Fruit fly (Drosophila melanogaster) whole organism, pupa: Measurements from ENCODE around the gene CG32483.
A peak's percentile ranks its signal among the peaks of the same experiment; 100 is the strongest.

Experiments used
- CG10348 ChIP-seq: fragments of 200-800 bp; sonication (Bioruptor generic); IDR thresholded peaks from 2 replicates; pipeline ENCODE4 v1.3.6; 2022; ENCODE audit warnings: missing biosample characterization, missing genetic modification characterization
- CG12605 ChIP-seq: fragments of 200-800 bp; sonication (Bioruptor generic); IDR thresholded peaks from 2 replicates; pipeline ENCODE4 v1.3.6; 2022; ENCODE audit warnings: missing biosample characterization, missing genetic modification characterization
- CG13204 ChIP-seq: fragments of 200-800 bp; sonication (Bioruptor generic); optimal IDR thresholded peaks from 2 replicates; lab custom pipeline; 2018; ENCODE audit warnings: missing biosample characterization, mild to moderate bottlenecking, missing genetic modification characterization, moderate library complexity
- CG14655 ChIP-seq: fragments of 200-800 bp; sonication (Bioruptor generic); optimal IDR thresholded peaks from 3 replicates; lab custom pipeline; 2017; ENCODE audit warnings: mild to moderate bottlenecking, missing biosample characterization, missing genetic modification reagents, missing genetic modification characterization
- CG15710 ChIP-seq: fragments of 200-800 bp; sonication (Bioruptor generic); optimal IDR thresholded peaks from 2 replicates; lab custom pipeline; 2018; ENCODE audit warnings: missing biosample characterization, mild to moderate bottlenecking, missing genetic modification characterization, moderate library complexity
- CG17806 ChIP-seq: fragments of 200-800 bp; sonication (Bioruptor generic); optimal IDR thresholded peaks from 2 replicates; lab custom pipeline; 2018; ENCODE audit warnings: missing biosample characterization, mild to moderate bottlenecking, missing genetic modification characterization, moderate library complexity
- CG32121 ChIP-seq: fragments of 200-800 bp; sonication (Bioruptor generic); IDR thresholded peaks from 2 replicates; pipeline ENCODE4 v1.3.6; 2022; ENCODE audit warnings: missing biosample characterization, missing genetic modification characterization
- CG34367 ChIP-seq: fragments of 200-800 bp; sonication (Bioruptor generic); optimal IDR thresholded peaks from 2 replicates; lab custom pipeline; 2018; ENCODE audit warnings: missing biosample characterization, mild to moderate bottlenecking, missing genetic modification characterization
- CG4496 ChIP-seq: fragments of 200-800 bp; sonication (Bioruptor generic); IDR thresholded peaks from 3 replicates; pipeline ENCODE4 v1.3.6; 2022; ENCODE audit warnings: missing biosample characterization, missing genetic modification characterization
- CG8159 ChIP-seq: fragments of 200-800 bp; sonication (Bioruptor generic); optimal IDR thresholded peaks from 3 replicates; lab custom pipeline; 2018; ENCODE audit warnings: missing biosample characterization, mild to moderate bottlenecking, missing genetic modification characterization, moderate library complexity
- CG8301 ChIP-seq: fragments of 200-800 bp; sonication (Bioruptor generic); optimal IDR thresholded peaks from 2 replicates; lab custom pipeline; 2018; ENCODE audit warnings: missing biosample characterization, mild to moderate bottlenecking, missing genetic modification characterization
- CG9948 ChIP-seq: fragments of 200-800 bp; sonication (Bioruptor generic); optimal IDR thresholded peaks from 2 replicates; lab custom pipeline; 2018; ENCODE audit warnings: missing biosample characterization, mild to moderate bottlenecking, missing genetic modification characterization, moderate library complexity
- D1 ChIP-seq: fragments of 200-800 bp; sonication (Bioruptor generic); optimal IDR thresholded peaks from 2 replicates; lab custom pipeline; 2018; ENCODE audit warnings: missing biosample characterization, mild to moderate bottlenecking, missing genetic modification characterization, moderate library complexity
- EcR ChIP-seq: fragments of 200-800 bp; sonication (Bioruptor generic); optimal IDR thresholded peaks from 3 replicates; lab custom pipeline; 2019; ENCODE audit warnings: missing biosample characterization, missing genetic modification characterization, mild to moderate bottlenecking, moderate library complexity, missing genetic modification reagents
- Ets98B ChIP-seq: fragments of 200-800 bp; sonication (Bioruptor generic); IDR thresholded peaks from 2 replicates; pipeline ENCODE4 v1.3.6; 2022; ENCODE audit warnings: missing biosample characterization, missing genetic modification characterization
- Pif1A ChIP-seq: fragments of 200-800 bp; sonication (Bioruptor generic); optimal IDR thresholded peaks from 3 replicates; lab custom pipeline; 2016; ENCODE audit warnings: missing biosample characterization, missing genetic modification characterization
- Pif1B ChIP-seq: fragments of 200-800 bp; sonication (Bioruptor generic); optimal IDR thresholded peaks from 3 replicates; lab custom pipeline; 2016; ENCODE audit warnings: missing biosample characterization, missing genetic modification characterization
- Snoo ChIP-seq: fragments of 200-800 bp; sonication (Bioruptor generic); optimal IDR thresholded peaks from 3 replicates; lab custom pipeline; 2017; ENCODE audit warnings: missing biosample characterization, mild to moderate bottlenecking, missing genetic modification characterization, inconsistent platforms
- fd96Ca ChIP-seq: fragments of 200-800 bp; sonication (Bioruptor generic); IDR thresholded peaks from 3 replicates; pipeline ENCODE4 v1.3.6; 2022; ENCODE audit warnings: missing biosample characterization, missing genetic modification characterization
- gl ChIP-seq: fragments of 200-800 bp; sonication (Bioruptor generic); optimal IDR thresholded peaks from 2 replicates; lab custom pipeline; 2018; ENCODE audit warnings: missing biosample characterization, mild to moderate bottlenecking, missing genetic modification characterization
- rn ChIP-seq: fragments of 200-800 bp; sonication (Bioruptor generic); IDR thresholded peaks from 2 replicates; pipeline ENCODE4 v1.3.6; 2022; ENCODE audit warnings: missing biosample characterization, missing genetic modification characterization

The CG32483 gene

DNA sequence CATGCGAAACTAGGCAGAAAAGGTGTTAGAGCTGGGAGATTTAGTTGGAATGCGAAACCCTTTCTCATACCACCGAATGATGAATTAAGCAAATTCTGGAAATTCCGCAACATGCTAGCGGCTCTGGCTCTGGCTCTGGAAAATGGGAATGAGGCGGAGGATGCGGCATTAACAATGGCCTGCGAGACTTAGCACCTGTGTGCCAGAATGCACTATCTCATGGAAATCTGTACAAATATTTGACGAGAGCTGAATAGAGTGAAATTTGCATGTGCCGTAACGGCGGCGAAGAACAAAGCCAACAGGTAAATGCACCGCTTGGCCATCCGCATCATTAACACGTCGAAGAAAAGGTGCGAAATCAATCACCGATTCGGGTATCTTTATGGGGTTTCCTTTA, 45.4 kb upstream of the CG32483 start:
- TF ChIP-seq CG14655 (GFP tag; lab: Kevin White, UChicago) (no peak), CG4496 (GFP tag; lab: Robert Waterston, UW) (no peak)
- TF ChIP-seq, all 21 proteins: peak for 0

DNA sequence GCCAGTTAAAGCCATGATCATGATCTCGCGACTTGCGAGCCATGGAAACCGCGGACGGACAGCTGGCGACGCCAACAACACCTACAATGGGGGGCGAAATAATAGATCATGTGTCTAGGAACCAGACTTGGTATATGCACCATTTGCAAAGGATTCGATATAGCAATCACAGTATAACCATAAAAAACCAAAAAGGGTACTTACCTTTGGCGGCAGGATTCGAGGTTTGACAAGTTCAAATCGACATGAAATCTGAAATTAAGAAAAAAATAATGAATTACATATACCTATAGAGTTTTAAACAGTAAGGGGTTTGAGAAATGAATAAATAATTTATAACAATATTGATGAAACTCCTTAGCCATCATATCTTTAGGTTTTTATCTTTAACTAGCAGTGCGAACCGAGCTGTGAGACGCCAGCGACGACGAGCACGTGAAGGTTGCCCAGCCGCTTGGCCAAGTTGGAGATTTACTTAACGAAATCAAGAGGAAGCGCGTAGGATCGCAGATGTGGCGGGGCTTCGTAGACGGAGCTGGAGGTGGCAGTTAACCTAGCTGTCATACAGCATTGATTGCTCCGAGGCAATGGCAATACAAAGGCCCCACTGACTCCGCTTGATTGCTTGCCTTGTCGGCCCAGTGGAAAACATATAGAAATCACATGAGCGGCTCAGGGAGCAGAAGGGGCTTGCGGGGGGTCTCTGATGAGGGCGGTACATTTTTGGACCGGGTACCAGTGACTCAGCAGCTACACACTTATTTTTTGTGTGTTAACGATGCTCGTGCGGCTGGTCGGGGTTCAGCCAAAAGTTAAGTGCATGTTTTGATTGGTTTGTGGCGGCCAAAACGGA, 44.2 kb upstream of the CG32483 start:
- TF ChIP-seq rn (no peak), CG32121 (GFP tag; lab: Robert Waterston, UW) (no peak), CG8301 (peak; percentile 72), EcR (peak; percentile 76), CG14655 (GFP tag; lab: Kevin White, UChicago) (peak; percentile 87), CG15710 (tag; lab: Kevin White, UChicago) (peak; percentile 89), CG12605 (peak; percentile 36; the same call in 1 of the 2 replicates), Ets98B (no peak), CG34367 (tag; lab: Kevin White, UChicago) (peak; percentile 77), gl (tag; lab: Kevin White, UChicago) (peak; percentile 23), Snoo (tag; lab: Kevin White, UChicago) (no peak), CG9948 (tag; lab: Kevin White, UChicago) (peak; percentile 72), CG4496 (GFP tag; lab: Robert Waterston, UW) (peak; percentile 24; the same call in 1 of the 3 replicates), CG17806 (tag; lab: Kevin White, UChicago) (peak; percentile 63), CG8159 (tag; lab: Kevin White, UChicago) (peak; percentile 85), CG13204 (peak; percentile 40), Pif1B (GFP tag; lab: Kevin White, UChicago) (peak; percentile 66), D1 (tag; lab: Kevin White, UChicago) (peak; percentile 19), Pif1A (GFP tag; lab: Kevin White, UChicago) (peak; percentile 54), CG10348 (GFP tag; lab: Robert Waterston, UW) (0 out of 2 replicates have a peak, but pooled peaks have one; percentile 5), fd96Ca (GFP tag; lab: Robert Waterston, UW) (no peak; the same call in 2 of the 3 replicates)
- TF ChIP-seq, all 21 proteins: peak for 16

DNA sequence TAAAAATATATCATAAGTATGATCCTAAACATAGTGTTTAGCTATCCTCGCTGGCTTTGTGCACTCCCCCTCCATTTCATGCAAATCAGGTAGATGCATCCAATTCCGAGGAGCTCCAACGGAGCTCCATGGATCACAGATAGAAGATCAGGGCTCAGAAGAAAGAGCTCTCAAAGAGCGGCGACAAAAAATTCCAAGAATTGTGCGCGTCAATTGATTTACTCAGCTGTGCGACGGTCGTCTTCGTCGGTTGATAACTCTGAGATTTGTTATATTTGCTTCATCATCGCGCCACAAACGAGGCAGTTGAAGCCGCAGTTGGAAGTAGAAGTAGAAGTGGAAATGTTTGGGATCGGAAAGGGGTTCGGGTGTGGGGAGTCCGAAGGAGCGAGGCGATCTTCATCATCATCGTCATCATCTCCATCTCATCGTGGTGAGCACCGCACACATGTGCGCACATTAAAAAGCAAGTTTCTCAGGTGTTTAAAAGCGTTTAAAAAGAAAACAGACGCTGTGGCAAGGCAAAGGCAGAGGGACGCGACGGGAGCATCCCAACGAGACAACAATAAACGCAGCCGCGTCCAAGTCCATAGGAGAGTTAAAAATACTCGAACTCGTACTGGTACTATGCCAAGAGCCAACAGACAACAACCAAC, 43.4 kb upstream of the CG32483 start:
- TF ChIP-seq gl (tag; lab: Kevin White, UChicago) (no peak), CG9948 (tag; lab: Kevin White, UChicago) (no peak), CG12605 (no peak), Ets98B (no peak), EcR (peak; percentile 83)

DNA sequence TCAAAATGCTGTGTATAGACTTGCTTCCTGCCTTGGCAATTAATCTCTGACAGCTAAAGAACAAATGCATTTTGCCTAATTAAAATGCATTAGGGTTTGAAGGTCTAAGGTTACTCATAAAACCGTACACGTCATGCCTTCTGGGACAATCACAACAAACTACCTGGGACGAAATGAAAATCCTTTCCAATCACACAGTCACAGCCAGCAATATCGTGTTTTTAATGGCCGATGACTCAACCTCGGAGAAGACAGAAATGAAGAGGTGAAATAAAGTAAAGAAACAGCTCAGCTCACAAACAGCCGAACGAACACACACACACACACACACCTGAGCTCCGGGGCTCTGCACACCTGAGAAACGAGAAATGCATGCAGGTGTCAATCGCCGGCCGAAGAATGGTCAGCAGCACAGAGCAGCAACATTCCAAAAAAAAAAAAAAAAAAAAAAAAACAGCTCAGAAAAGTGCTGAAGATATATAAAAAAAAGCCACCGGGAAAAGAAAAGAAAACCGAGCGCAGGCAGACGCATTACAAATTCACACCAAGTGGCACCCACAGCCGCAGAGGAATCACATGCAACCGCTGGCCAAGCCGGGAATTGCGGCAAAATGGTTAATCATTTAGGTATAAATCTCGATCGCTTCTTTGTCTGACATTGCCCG, 42.5 kb upstream of the CG32483 start:
- 0 out of 3 replicates have a peak, but pooled peaks have one; percentile 21 for TF ChIP-seq CG4496 (GFP tag; lab: Robert Waterston, UW)
- no peak for TF ChIP-seq CG13204
- no peak for TF ChIP-seq Pif1B (GFP tag; lab: Kevin White, UChicago)
- TF ChIP-seq CG15710 (tag; lab: Kevin White, UChicago) = no peak
- TF ChIP-seq CG12605 = peak; percentile 35; the same call in 1 of the 2 replicates
- TF ChIP-seq EcR = peak; percentile 42

DNA sequence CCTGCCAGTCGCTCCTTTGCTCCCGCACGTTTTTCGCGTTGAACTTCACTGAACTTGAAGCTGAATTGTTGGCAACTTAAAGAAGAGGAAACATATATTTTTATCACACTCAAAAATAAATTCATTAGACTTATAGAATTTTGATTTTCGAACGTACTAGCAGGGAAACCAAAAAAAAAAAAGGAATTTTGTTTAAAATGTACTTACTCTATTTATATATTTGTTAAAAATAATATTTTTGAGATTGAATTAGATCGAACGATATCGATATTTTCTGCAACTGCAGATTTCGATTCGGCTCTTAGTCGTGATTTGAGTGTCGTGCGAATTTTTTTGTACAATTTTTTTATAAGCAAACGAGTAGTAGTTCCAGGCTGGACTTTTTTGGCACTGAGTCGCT, 41.6 kb upstream of the CG32483 start:
- peak; percentile 50 for TF ChIP-seq CG8159 (tag; lab: Kevin White, UChicago)
- no peak for TF ChIP-seq Ets98B
- peak; percentile 23 for TF ChIP-seq Snoo (tag; lab: Kevin White, UChicago)
- TF ChIP-seq CG17806 (tag; lab: Kevin White, UChicago) = peak; percentile 16
- TF ChIP-seq CG8301 = no peak

DNA sequence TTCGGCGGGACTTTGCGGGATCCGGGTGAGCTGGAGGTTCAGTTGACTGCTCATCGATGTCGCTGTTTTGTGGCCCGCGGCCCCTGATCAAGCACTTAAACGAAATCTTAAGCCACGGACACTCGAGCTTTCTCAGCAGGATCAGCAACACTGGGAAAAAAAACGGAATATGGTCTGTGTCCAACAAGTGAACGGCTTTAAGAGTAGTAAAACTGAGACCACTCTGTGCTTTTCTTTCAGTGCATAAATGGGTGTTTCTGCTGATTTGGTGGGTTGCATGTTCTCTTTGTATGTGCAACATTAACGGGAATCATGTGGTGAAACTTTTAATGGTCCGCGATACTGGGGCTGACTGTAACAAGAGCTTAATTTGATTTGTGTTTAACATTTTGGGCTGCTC, 39.5 kb upstream of the CG32483 start:
- TF ChIP-seq Snoo (tag; lab: Kevin White, UChicago) (peak; percentile 32), Ets98B (no peak), CG10348 (GFP tag; lab: Robert Waterston, UW) (no peak), CG9948 (tag; lab: Kevin White, UChicago) (peak; percentile 0), CG17806 (tag; lab: Kevin White, UChicago) (peak; percentile 9)
